Worm (Caenorhabditis elegans): ENCODE data around the gene K06G5.3.

The K06G5.3 gene

ce11 chrX:14236121-14236824 is 13.2 kb upstream of the K06G5.3 start:
- TF ChIP-seq snpc-1.2 (GFP tag; IDR thresholded peaks at IDR 0.05) (no peak), F37D6.2 (tag; optimal IDR thresholded peaks at IDR 0.05) (no peak), pha-4 (GFP tag; IDR thresholded peaks at IDR 0.05) (peak; percentile 44; the same call in 1 of the 2 replicates), pha-4 (tag; optimal IDR thresholded peaks at IDR 0.05) (no peak), mdl-1 (tag; optimal IDR thresholded peaks at IDR 0.05) (no peak), lin-38 (GFP tag; IDR thresholded peaks at IDR 0.05) (no peak), set-16 (GFP tag; IDR thresholded peaks at IDR 0.05) (peak; percentile 87), nhr-42 (GFP tag; IDR thresholded peaks at IDR 0.05) (no peak), ZK546.5 (tag; optimal IDR thresholded peaks at IDR 0.05) (no peak), attf-4 (tag; optimal IDR thresholded peaks at IDR 0.05) (no peak), aha-1 (tag) (peak; percentile 70), ceh-62 (tag; optimal IDR thresholded peaks at IDR 0.05) (no peak), egl-43 (GFP tag; IDR thresholded peaks at IDR 0.05) (no peak; the same call in 1 of the 2 replicates), nhr-6 (tag; optimal IDR thresholded peaks at IDR 0.05) (no peak), vab-7 (GFP tag; IDR thresholded peaks at IDR 0.05) (no peak), daf-8 (GFP tag; IDR thresholded peaks at IDR 0.05) (no peak), nhr-76 (tag; optimal IDR thresholded peaks at IDR 0.05) (no peak), daf-19 (GFP tag; conservative IDR thresholded peaks at IDR 0.05) (no peak), jun-1 (tag; optimal IDR thresholded peaks at IDR 0.05) (no peak)

ce11 chrX:14234932-14235331 is 11.9 kb upstream of the K06G5.3 start, which contains the start of gene srg-37:
Gene srg-37, minus strand, starts transcription at chrX:14235032.
- TF ChIP-seq hmg-1.1 (GFP tag; IDR thresholded peaks at IDR 0.05) (no peak), nhr-28 (tag; optimal IDR thresholded peaks at IDR 0.05) (no peak), ceh-82 (tag; optimal IDR thresholded peaks at IDR 0.05) (no peak), daf-16 (GFP tag; optimal IDR thresholded peaks at IDR 0.05) (no peak), daf-16 (tag; optimal IDR thresholded peaks at IDR 0.05) (no peak), nhr-10 (tag; optimal IDR thresholded peaks at IDR 0.05) (no peak), zfp-2 (tag; optimal IDR thresholded peaks at IDR 0.05) (no peak)

DNA sequence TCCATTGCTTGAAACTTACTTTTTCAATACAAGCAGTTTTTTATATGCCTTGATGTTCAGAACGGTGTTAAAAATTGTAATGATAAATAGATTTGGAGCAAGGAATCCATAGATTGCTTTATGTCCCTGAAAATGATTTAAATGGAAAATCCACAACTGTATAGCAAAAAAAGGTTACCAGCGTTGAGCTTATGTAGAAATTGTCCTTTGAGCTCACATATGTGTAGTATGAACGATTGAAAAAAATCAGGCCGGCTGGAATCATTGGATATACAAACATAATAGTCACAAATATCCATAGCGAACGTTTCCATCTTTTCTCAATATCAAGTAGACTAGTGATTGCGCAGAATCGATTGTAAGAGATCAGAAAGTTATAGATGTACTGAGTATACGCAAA is 11.3 kb upstream of the K06G5.3 start, which contains the start of gene srg-36:
TSS of gene srg-36 (minus strand) at position 101 of the 400 bp plus-strand sequence.
- TF ChIP-seq arid-1 (GFP tag; conservative IDR thresholded peaks at IDR 0.05) (no peak), duxl-1 (tag; optimal IDR thresholded peaks at IDR 0.05; ENCODE audit: poor library complexity) (no peak), aha-1 (tag) (no peak), ztf-7 (tag; optimal IDR thresholded peaks at IDR 0.05) (no peak), daf-16 (GFP tag; optimal IDR thresholded peaks at IDR 0.05) (no peak), daf-16 (tag; optimal IDR thresholded peaks at IDR 0.05) (no peak), set-16 (GFP tag; IDR thresholded peaks at IDR 0.05) (no peak), T26A8.4 (GFP tag; IDR thresholded peaks at IDR 0.05) (no peak)

ce11 chrX:14231987-14232386 is 8.9 kb upstream of the K06G5.3 start:
- TF ChIP-seq nhr-111 (GFP tag; optimal IDR thresholded peaks at IDR 0.05) = no peak
- TF ChIP-seq unc-62 (GFP tag; optimal IDR thresholded peaks at IDR 0.05 in 1 of 2) = peak in 1 of 2 experiments; percentile 3
- no peak for TF ChIP-seq unc-62 (tag; optimal IDR thresholded peaks at IDR 0.05)
- no peak for TF ChIP-seq tag-97 (GFP tag; IDR thresholded peaks at IDR 0.05)
- TF ChIP-seq set-16 (GFP tag; IDR thresholded peaks at IDR 0.05) = peak; percentile 65; the same call in 1 of the 2 replicates
- no peak for TF ChIP-seq zip-11 (GFP tag; IDR thresholded peaks at IDR 0.05)
- TF ChIP-seq aha-1 (tag) = peak; percentile 93
- no peak for TF ChIP-seq ZK337.2 (GFP tag; IDR thresholded peaks at IDR 0.05)
- no peak for TF ChIP-seq Y105C5A.15 (GFP tag; IDR thresholded peaks at IDR 0.05)
- TF ChIP-seq pqm-1 (tag; optimal IDR thresholded peaks at IDR 0.05) = no peak

Measured in whole organism, L4 larva.